Fruit fly (Drosophila melanogaster): Measurements from ENCODE around the gene TyrRII.

- no peak for TF ChIP-seq pdm3 (GFP tag; optimal IDR thresholded peaks at IDR 0.05)
- no peak for TF ChIP-seq Lpt (GFP tag; optimal IDR thresholded peaks at IDR 0.05)
- no peak for TF ChIP-seq Ets21C (GFP tag; optimal IDR thresholded peaks at IDR 0.05)
- no peak for TF ChIP-seq topi (GFP tag; optimal IDR thresholded peaks at IDR 0.05)
- no peak for TF ChIP-seq cyc (GFP tag; optimal IDR thresholded peaks at IDR 0.05)
- peak; percentile 71 for TF ChIP-seq fkh (GFP tag; optimal IDR thresholded peaks at IDR 0.05)
- TF ChIP-seq esn (GFP tag; optimal IDR thresholded peaks at IDR 0.05), result peak; percentile 9
- no peak for TF ChIP-seq Smox (GFP tag; optimal IDR thresholded peaks at IDR 0.05)
Observed at dm6 chr3R:17712623-17713521, 23.5 kb upstream of the TyrRII start.
